Worm (Caenorhabditis elegans) whole organism, early embryonic: ENCODE measurements around the gene Y66D12A.13.
A peak's percentile ranks its signal among the peaks of the same experiment; 100 is the strongest.

Experiments used
- B0310.2 ChIP-seq: sonication (generic microtip); optimal IDR thresholded peaks from 2 replicates; lab custom pipeline; 2016; ENCODE audit warnings: mild to moderate bottlenecking, missing genetic modification characterization, missing compliant biosample characterization
- F13C5.2 ChIP-seq: sonication (generic microtip); optimal IDR thresholded peaks from 2 replicates; lab custom pipeline; 2017; ENCODE audit warnings: mild to moderate bottlenecking, missing genetic modification characterization, inconsistent platforms, missing compliant biosample characterization
- aly-1 ChIP-seq: sonication (generic microtip); optimal IDR thresholded peaks from 2 replicates; lab custom pipeline; 2016; ENCODE audit warnings: missing genetic modification characterization, missing compliant biosample characterization
- ama-1 ChIP-seq: fragments of 150-350 bp; optimal IDR thresholded peaks from 2 replicates; lab custom pipeline; 2014
- ceh-13 ChIP-seq: fragments of 200-800 bp; sonication (Bioruptor generic); optimal IDR thresholded peaks from 2 replicates; lab custom pipeline; 2018; ENCODE audit warnings: mild to moderate bottlenecking, missing genetic modification characterization, missing compliant biosample characterization
- ceh-36 ChIP-seq: sonication (generic microtip); optimal IDR thresholded peaks from 2 replicates; lab custom pipeline; 2016; ENCODE audit warnings: missing genetic modification characterization, inconsistent platforms, missing compliant biosample characterization
- ets-7 ChIP-seq: sonication (generic microtip); optimal IDR thresholded peaks from 2 replicates; lab custom pipeline; 2016; ENCODE audit warnings: missing genotype, missing genetic modification characterization, missing compliant biosample characterization
- flt-1 ChIP-seq: fragments of 200-800 bp; sonication (Bioruptor generic); IDR thresholded peaks from 2 replicates; pipeline ENCODE4 v1.3.6; 2022; ENCODE audit warnings: missing genetic modification characterization, missing compliant biosample characterization
- hmbx-1 ChIP-seq: sonication (generic microtip); optimal IDR thresholded peaks from 2 replicates; lab custom pipeline; 2016; ENCODE audit warnings: mild to moderate bottlenecking, missing genetic modification characterization, missing compliant biosample characterization
- hmg-4 ChIP-seq: fragments of 200-800 bp; sonication (Bioruptor generic); optimal IDR thresholded peaks from 2 replicates; lab custom pipeline; 2018; ENCODE audit warnings: mild to moderate bottlenecking, missing genetic modification characterization, missing compliant biosample characterization
- hnd-1 ChIP-seq: sonication (generic microtip); optimal IDR thresholded peaks from 2 replicates; lab custom pipeline; 2016; ENCODE audit warnings: missing genetic modification characterization, missing compliant biosample characterization
- pes-1 ChIP-seq: fragments of 200-800 bp; sonication (Bioruptor generic); IDR thresholded peaks from 2 replicates; pipeline ENCODE4 v1.3.6; 2022; ENCODE audit warnings: missing genetic modification reagents, missing genetic modification characterization, missing compliant biosample characterization
- scrt-1 ChIP-seq: fragments of 200-800 bp; sonication (Bioruptor generic); IDR thresholded peaks from 2 replicates; pipeline ENCODE4 v1.3.6; 2022; ENCODE audit warnings: missing genetic modification characterization, missing compliant biosample characterization
- sea-1 ChIP-seq: fragments of 200-800 bp; sonication (Bioruptor generic); conservative IDR thresholded peaks from 2 replicates; pipeline ENCODE4 v1.3.6; 2022; ENCODE audit warnings: missing genetic modification characterization, missing compliant biosample characterization
- tbx-11 ChIP-seq: fragments of 200-800 bp; sonication (Bioruptor generic); IDR thresholded peaks from 2 replicates; pipeline ENCODE4 v1.3.6; 2022; ENCODE audit warnings: missing genetic modification characterization, missing compliant biosample characterization
- tbx-37 ChIP-seq: fragments of 200-800 bp; sonication (Bioruptor generic); conservative IDR thresholded peaks from 2 replicates; pipeline ENCODE4 v1.3.6; 2022; ENCODE audit warnings: missing genetic modification reagents, missing genetic modification characterization, missing compliant biosample characterization
- tra-4 ChIP-seq: sonication (generic microtip); optimal IDR thresholded peaks from 2 replicates; lab custom pipeline; 2017; ENCODE audit warnings: missing genetic modification characterization, missing compliant biosample characterization

Y66D12A.13 gene

ce11 chrIII:11523504-11524025 is 24.6 kb upstream of the Y66D12A.13 start, which contains the start of the genes Y66D12A.16 and such-1:
Y66D12A.16 (plus strand) TSS chrIII:11523554.
such-1 (minus strand) TSS chrIII:11523759.
- TF ChIP-seq pes-1 (GFP tag; lab: Robert Waterston, UW) (no peak), ets-7 (no peak), sea-1 (GFP tag; lab: Robert Waterston, UW) (no peak), ceh-13 (GFP tag; lab: Kevin White, UChicago) (no peak), hmbx-1 (tag; lab: Kevin White, UChicago) (no peak), B0310.2 (no peak)

ce11 chrIII:11524073-11524472 is 24.1 kb upstream of the Y66D12A.13 start:
- TF ChIP-seq ceh-13 (GFP tag; lab: Kevin White, UChicago) (no peak), tra-4 (no peak), tbx-11 (GFP tag; lab: Robert Waterston, UW) (no peak), hmg-4 (GFP tag; lab: Kevin White, UChicago) (no peak), F13C5.2 (tag; lab: Kevin White, UChicago) (no peak), scrt-1 (no peak), tbx-37 (GFP tag; lab: Robert Waterston, UW) (no peak), aly-1 (tag; lab: Kevin White, UChicago) (no peak), ceh-36 (tag; lab: Kevin White, UChicago) (no peak), ets-7 (no peak), ama-1 (lab: Kevin White, UChicago) (no peak), hnd-1 (tag; lab: Kevin White, UChicago) (no peak), B0310.2 (no peak), hmbx-1 (tag; lab: Kevin White, UChicago) (no peak), flt-1 (GFP tag; lab: Robert Waterston, UW) (no peak)

ce11 chrIII:11526396-11526795 is 21.8 kb upstream of the Y66D12A.13 start, which contains the start of gene xpb-1:
xpb-1 (plus strand) TSS chrIII:11526657.
- no peak for TF ChIP-seq aly-1 (tag; lab: Kevin White, UChicago)
- no peak for TF ChIP-seq hmg-4 (GFP tag; lab: Kevin White, UChicago)
- TF ChIP-seq ama-1 (lab: Kevin White, UChicago): no peak
- TF ChIP-seq B0310.2: no peak
- TF ChIP-seq sea-1 (GFP tag; lab: Robert Waterston, UW): no peak
- no peak for TF ChIP-seq tra-4
- no peak for TF ChIP-seq ceh-36 (tag; lab: Kevin White, UChicago)
- no peak for TF ChIP-seq hnd-1 (tag; lab: Kevin White, UChicago)
- no peak for TF ChIP-seq F13C5.2 (tag; lab: Kevin White, UChicago)
- no peak for TF ChIP-seq ceh-13 (GFP tag; lab: Kevin White, UChicago)
- TF ChIP-seq ets-7: no peak

ce11 chrIII:11534624-11535079 is 13.5 kb upstream of the Y66D12A.13 start, which contains the start of gene nrps-1:
nrps-1 (plus strand) TSS chrIII:11534674.
- TF ChIP-seq ceh-36 (tag; lab: Kevin White, UChicago) (no peak), ets-7 (no peak), aly-1 (tag; lab: Kevin White, UChicago) (no peak), F13C5.2 (tag; lab: Kevin White, UChicago) (no peak), hnd-1 (tag; lab: Kevin White, UChicago) (no peak), flt-1 (GFP tag; lab: Robert Waterston, UW) (no peak), tbx-11 (GFP tag; lab: Robert Waterston, UW) (no peak), B0310.2 (no peak), scrt-1 (no peak), ama-1 (lab: Kevin White, UChicago) (no peak), pes-1 (GFP tag; lab: Robert Waterston, UW) (no peak), ceh-13 (GFP tag; lab: Kevin White, UChicago) (no peak), sea-1 (GFP tag; lab: Robert Waterston, UW) (no peak)

ce11 chrIII:11535453-11535852 is 12.7 kb upstream of the Y66D12A.13 start:
- TF ChIP-seq flt-1 (GFP tag; lab: Robert Waterston, UW) (no peak), ceh-36 (tag; lab: Kevin White, UChicago) (no peak), hnd-1 (tag; lab: Kevin White, UChicago) (no peak), tbx-11 (GFP tag; lab: Robert Waterston, UW) (no peak), pes-1 (GFP tag; lab: Robert Waterston, UW) (no peak), ets-7 (no peak), F13C5.2 (tag; lab: Kevin White, UChicago) (no peak), B0310.2 (no peak), sea-1 (GFP tag; lab: Robert Waterston, UW) (no peak), ceh-13 (GFP tag; lab: Kevin White, UChicago) (no peak), hmbx-1 (tag; lab: Kevin White, UChicago) (no peak), hmg-4 (GFP tag; lab: Kevin White, UChicago) (no peak), tra-4 (no peak), tbx-37 (GFP tag; lab: Robert Waterston, UW) (no peak), ama-1 (lab: Kevin White, UChicago) (no peak), aly-1 (tag; lab: Kevin White, UChicago) (no peak)

ce11 chrIII:11544947-11545346 is 3.2 kb upstream of the Y66D12A.13 start:
- TF ChIP-seq aly-1 (tag; lab: Kevin White, UChicago): no peak
- no peak for TF ChIP-seq hmbx-1 (tag; lab: Kevin White, UChicago)
- no peak for TF ChIP-seq flt-1 (GFP tag; lab: Robert Waterston, UW)
- no peak for TF ChIP-seq ets-7
- no peak for TF ChIP-seq pes-1 (GFP tag; lab: Robert Waterston, UW)
- TF ChIP-seq tra-4: no peak
- no peak for TF ChIP-seq B0310.2
- no peak for TF ChIP-seq ama-1 (lab: Kevin White, UChicago)
- no peak for TF ChIP-seq F13C5.2 (tag; lab: Kevin White, UChicago)

ce11 chrIII:11554701-11555111 is 6.5 kb downstream of the Y66D12A.13 start:
- 0 out of 2 replicates have a peak, but pooled peaks have one; percentile 18 for TF ChIP-seq scrt-1
- no peak for TF ChIP-seq B0310.2
- TF ChIP-seq sea-1 (GFP tag; lab: Robert Waterston, UW): 0 out of 2 replicates have a peak, but pooled peaks have one; percentile 47
